Fruit fly (Drosophila melanogaster) whole organism, embryonic: ENCODE measurements around the gene CG10508.

Source experiments
- ATbp ChIP-seq: fragments of 200-800 bp; sonication (Bioruptor generic); optimal IDR thresholded peaks from 2 replicates; lab custom pipeline; 2017; ENCODE audit warnings: missing biosample characterization, mild to moderate bottlenecking, missing genetic modification characterization, missing genetic modification reagents
- CG11398 ChIP-seq: fragments of 200-800 bp; sonication (Bioruptor generic); optimal IDR thresholded peaks from 2 replicates; lab custom pipeline; 2016; ENCODE audit warnings: missing biosample characterization, missing genetic modification characterization
- CG12071 ChIP-seq: fragments of 200-800 bp; sonication (Bioruptor generic); optimal IDR thresholded peaks from 3 replicates; lab custom pipeline; 2018; ENCODE audit warnings: missing biosample characterization, mild to moderate bottlenecking, missing genetic modification characterization
- CG12769 ChIP-seq: fragments of 200-800 bp; sonication (Bioruptor generic); optimal IDR thresholded peaks from 2 replicates; lab custom pipeline; 2019; ENCODE audit warnings: missing biosample characterization, mild to moderate bottlenecking, missing genetic modification characterization, moderate library complexity
- CG16813 ChIP-seq: fragments of 200-800 bp; sonication (Bioruptor generic); IDR thresholded peaks from 3 replicates; pipeline ENCODE4 v1.3.6; 2022; ENCODE audit warnings: missing biosample characterization, missing genetic modification characterization; ENCODE audit not compliant: partially characterized antibody
- CG17802 ChIP-seq: fragments of 200-800 bp; sonication (Bioruptor generic); optimal IDR thresholded peaks from 2 replicates; lab custom pipeline; 2018; ENCODE audit warnings: missing biosample characterization, mild to moderate bottlenecking, missing genetic modification characterization, moderate library complexity
- CG3995 ChIP-seq: fragments of 200-800 bp; sonication (Bioruptor generic); optimal IDR thresholded peaks from 3 replicates; lab custom pipeline; 2016; ENCODE audit warnings: missing biosample characterization, missing genetic modification characterization
- CG4730 ChIP-seq: fragments of 200-800 bp; sonication (Bioruptor generic); IDR thresholded peaks from 2 replicates; pipeline ENCODE4 v1.3.6; 2022; ENCODE audit warnings: missing biosample characterization, missing genetic modification characterization
- CG6654 ChIP-seq: fragments of 200-800 bp; sonication (Bioruptor generic); optimal IDR thresholded peaks from 2 replicates; lab custom pipeline; 2017; ENCODE audit warnings: missing biosample characterization, mild to moderate bottlenecking, missing genetic modification characterization
- CG7372 ChIP-seq: fragments of 200-800 bp; sonication (Bioruptor generic); IDR thresholded peaks from 2 replicates; pipeline ENCODE4 v1.3.6; 2022; ENCODE audit warnings: missing biosample characterization, missing genetic modification characterization
- CrebB ChIP-seq: fragments of 200-800 bp; sonication (Bioruptor generic); optimal IDR thresholded peaks from 3 replicates; lab custom pipeline; 2018; ENCODE audit warnings: missing biosample characterization, mild to moderate bottlenecking, missing genetic modification characterization
- Dip2 ChIP-seq: fragments of 200-800 bp; sonication (Bioruptor generic); IDR thresholded peaks from 2 replicates; pipeline ENCODE4 v1.3.6; 2022; ENCODE audit warnings: missing biosample characterization, missing genetic modification characterization
- Eip74EF ChIP-seq, 2 experiments: fragments of 200-800 bp in 1 of 2; fragments of >200 bp in 1 of 2; sonication (Bioruptor generic) in 1 of 2; optimal IDR thresholded peaks; 2 replicates each; lab custom pipeline; 2017 to 2019; ENCODE audit warnings: missing biosample characterization in 2 of 2, missing genetic modification characterization in 2 of 2, mild to moderate bottlenecking in 1 of 2, moderate library complexity in 1 of 2
- Elba2 ChIP-seq: fragments of 200-800 bp; sonication (Bioruptor generic); optimal IDR thresholded peaks from 3 replicates; lab custom pipeline; 2016; ENCODE audit warnings: missing biosample characterization, missing genetic modification characterization
- Ets65A ChIP-seq: fragments of 200-800 bp; sonication (Bioruptor generic); peaks from one replicate; lab custom pipeline; 2016; ENCODE audit warnings: missing biosample characterization, missing genetic modification characterization
- Hand ChIP-seq: fragments of 200-800 bp; sonication (Bioruptor generic); optimal IDR thresholded peaks from 2 replicates; lab custom pipeline; 2017; ENCODE audit warnings: mild to moderate bottlenecking, missing biosample characterization, missing genetic modification reagents, missing genetic modification characterization
- Neu2 ChIP-seq: fragments of 200-800 bp; sonication (Bioruptor generic); optimal IDR thresholded peaks from 3 replicates; lab custom pipeline; 2016; ENCODE audit warnings: missing biosample characterization, missing genetic modification characterization, borderline replicate concordance
- Rfx ChIP-seq: fragments of 200-800 bp; sonication (Bioruptor generic); IDR thresholded peaks from 2 replicates; pipeline ENCODE4 v1.3.6; 2022; ENCODE audit warnings: missing biosample characterization, missing genetic modification characterization
- Spps ChIP-seq: fragments of 200-800 bp; sonication (Bioruptor generic); optimal IDR thresholded peaks from 2 replicates; lab custom pipeline; 2018; ENCODE audit warnings: missing biosample characterization, mild to moderate bottlenecking, missing genetic modification characterization
- Sry-β ChIP-seq: fragments of 200-800 bp; sonication (Bioruptor generic); optimal IDR thresholded peaks from 2 replicates; lab custom pipeline; 2018; ENCODE audit warnings: missing biosample characterization, mild to moderate bottlenecking, missing genetic modification characterization, moderate library complexity
- Trl ChIP-seq, 3 experiments: fragments of >200 bp in 2 of 3; fragments of 200-800 bp in 1 of 3; sonication (Bioruptor generic) in 1 of 3; optimal IDR thresholded peaks; 2 replicates in 1 of 3; 3 replicates in 2 of 3; lab custom pipeline; 2016 to 2017; ENCODE audit warnings: missing biosample characterization in 1 of 3, missing genetic modification characterization in 1 of 3
- ara ChIP-seq: fragments of 200-800 bp; sonication (Bioruptor generic); IDR thresholded peaks from 2 replicates; pipeline ENCODE4 v1.3.6; 2022; ENCODE audit warnings: missing biosample characterization, missing genetic modification characterization
- bbx ChIP-seq: fragments of 200-800 bp; sonication (Bioruptor generic); IDR thresholded peaks from 2 replicates; pipeline ENCODE4 v1.3.6; 2022; ENCODE audit warnings: missing biosample characterization, missing genetic modification characterization; ENCODE audit not compliant: partially characterized antibody
- cas ChIP-seq: fragments of 200-800 bp; sonication (Bioruptor generic); IDR thresholded peaks from 2 replicates; pipeline ENCODE4 v1.3.6; 2022; ENCODE audit warnings: missing biosample characterization, missing genetic modification characterization
- cg ChIP-seq: fragments of 200-800 bp; sonication (Bioruptor generic); optimal IDR thresholded peaks from 3 replicates; lab custom pipeline; 2019; ENCODE audit warnings: missing biosample characterization, mild to moderate bottlenecking, missing genetic modification characterization, moderate library complexity
- ci ChIP-seq: fragments of 200-800 bp; sonication (Bioruptor generic); IDR thresholded peaks from 3 replicates; pipeline ENCODE4 v1.3.6; 2022; ENCODE audit warnings: missing biosample characterization, missing genetic modification characterization
- crc ChIP-seq: fragments of 200-800 bp; sonication (Bioruptor generic); optimal IDR thresholded peaks from 2 replicates; lab custom pipeline; 2016; ENCODE audit warnings: missing biosample characterization, missing genetic modification characterization
- ems ChIP-seq: fragments of 200-800 bp; sonication (Bioruptor generic); optimal IDR thresholded peaks from 3 replicates; lab custom pipeline; 2016; ENCODE audit warnings: missing biosample characterization, missing genetic modification characterization
- nom ChIP-seq: fragments of 200-800 bp; sonication (Bioruptor generic); optimal IDR thresholded peaks from 2 replicates; lab custom pipeline; 2017; ENCODE audit warnings: missing biosample characterization, missing genetic modification characterization, mild to moderate bottlenecking, moderate library complexity, missing genetic modification reagents
- phol ChIP-seq: fragments of 200-800 bp; sonication (Bioruptor generic); optimal IDR thresholded peaks from 3 replicates; lab custom pipeline; 2018; ENCODE audit warnings: missing biosample characterization, mild to moderate bottlenecking, missing genetic modification characterization, moderate library complexity
- repo ChIP-seq: fragments of 200-800 bp; sonication (Bioruptor generic); optimal IDR thresholded peaks from 2 replicates; lab custom pipeline; 2016; ENCODE audit warnings: missing biosample characterization, missing genetic modification characterization
- row ChIP-seq: fragments of 200-800 bp; sonication (Bioruptor generic); IDR thresholded peaks from 3 replicates; pipeline ENCODE4 v1.3.6; 2022; ENCODE audit warnings: missing biosample characterization, missing genetic modification characterization
- slbo ChIP-seq: fragments of 200-800 bp; sonication (Bioruptor generic); IDR thresholded peaks from 2 replicates; pipeline ENCODE4 v1.3.6; 2022; ENCODE audit warnings: missing biosample characterization, missing genetic modification characterization
- so ChIP-seq: fragments of 200-800 bp; sonication (Bioruptor generic); IDR thresholded peaks from 3 replicates; pipeline ENCODE4 v1.3.6; 2022; ENCODE audit warnings: missing biosample characterization, missing genetic modification characterization
- sob ChIP-seq: fragments of 200-800 bp; sonication (Bioruptor generic); IDR thresholded peaks from 2 replicates; pipeline ENCODE4 v1.3.6; 2022; ENCODE audit warnings: missing biosample characterization, missing genetic modification characterization
- yki ChIP-seq: fragments of >200 bp; optimal IDR thresholded peaks from 3 replicates; lab custom pipeline; 2018
- zf30C ChIP-seq: fragments of 200-800 bp; sonication (Bioruptor generic); optimal IDR thresholded peaks from 3 replicates; lab custom pipeline; 2018; ENCODE audit warnings: missing biosample characterization, mild to moderate bottlenecking, missing genetic modification characterization

The CG10508 gene

dm6 chr3L:21253761-21254523 lies 43.9 kb downstream of the CG10508 start (continued):
- TF ChIP-seq ara (no peak), Elba2 (GFP tag; lab: Kevin White, UChicago) (no peak), Sry-β (no peak), Neu2 (GFP tag; lab: Kevin White, UChicago) (no peak), Spps (peak; percentile 40), Eip74EF (GFP tag; optimal IDR thresholded peaks at IDR 0.05; lab: Kevin White, UChicago) (no peak), CG17802 (tag; lab: Kevin White, UChicago) (no peak), Hand (GFP tag; lab: Kevin White, UChicago) (no peak), Rfx (GFP tag; lab: Robert Waterston, UW) (peak; percentile 26; the same call in 1 of the 2 replicates), CG4730 (no peak), CG3995 (GFP tag; lab: Kevin White, UChicago) (no peak), so (GFP tag; lab: Robert Waterston, UW) (no peak), ATbp (GFP tag; lab: Kevin White, UChicago) (peak; percentile 10), CG12769 (no peak), CG7372 (GFP tag; lab: Robert Waterston, UW) (no peak), zf30C (GFP tag; lab: Kevin White, UChicago) (no peak), row (GFP tag; lab: Robert Waterston, UW) (peak; percentile 48), repo (GFP tag; lab: Kevin White, UChicago) (no peak), CG12071 (GFP tag; lab: Kevin White, UChicago) (no peak), slbo (no peak), CrebB (tag; lab: Kevin White, UChicago) (no peak), crc (GFP tag; lab: Kevin White, UChicago) (no peak), bbx (GFP tag; lab: Robert Waterston, UW) (no peak), yki (lab: Kevin White, UChicago) (no peak), sob (GFP tag; lab: Robert Waterston, UW) (0 out of 2 replicates have a peak, but pooled peaks have one; percentile 32), CG11398 (GFP tag; lab: Kevin White, UChicago) (no peak), ems (GFP tag; lab: Kevin White, UChicago) (no peak), phol (tag; lab: Kevin White, UChicago) (peak; percentile 71), CG16813 (no peak), ci (GFP tag; lab: Robert Waterston, UW) (no peak), cg (GFP tag; lab: Kevin White, UChicago) (no peak), Dip2 (GFP tag; lab: Robert Waterston, UW) (no peak), Trl (optimal IDR thresholded peaks at IDR 0.05; lab: Kevin White, UChicago) (no peak), Trl (GFP tag; optimal IDR thresholded peaks at IDR 0.05; lab: Kevin White, UChicago) (no peak), CG6654 (GFP tag; lab: Kevin White, UChicago) (no peak), cas (GFP tag; lab: Robert Waterston, UW) (no peak)

dm6 chr3L:21254524-21254972 lies 44.5 kb downstream of the CG10508 start:
- no peak for TF ChIP-seq CG12769
- peak; percentile 74 for TF ChIP-seq Ets65A
- peak; percentile 5 for TF ChIP-seq nom (GFP tag; lab: Kevin White, UChicago)
